Worm (Caenorhabditis elegans) whole organism, early embryonic: ENCODE measurements around the gene dod-6.

ENCODE experiments used
- B0310.2 ChIP-seq: sonication (generic microtip); optimal IDR thresholded peaks from 2 replicates; lab custom pipeline; 2016; ENCODE audit warnings: mild to moderate bottlenecking, missing genetic modification characterization, missing compliant biosample characterization
- aly-1 ChIP-seq: sonication (generic microtip); optimal IDR thresholded peaks from 2 replicates; lab custom pipeline; 2016; ENCODE audit warnings: missing genetic modification characterization, missing compliant biosample characterization
- ama-1 ChIP-seq: fragments of 150-350 bp; optimal IDR thresholded peaks from 2 replicates; lab custom pipeline; 2014
- ceh-13 ChIP-seq: fragments of 200-800 bp; sonication (Bioruptor generic); optimal IDR thresholded peaks from 2 replicates; lab custom pipeline; 2018; ENCODE audit warnings: mild to moderate bottlenecking, missing genetic modification characterization, missing compliant biosample characterization
- ceh-36 ChIP-seq: sonication (generic microtip); optimal IDR thresholded peaks from 2 replicates; lab custom pipeline; 2016; ENCODE audit warnings: missing genetic modification characterization, inconsistent platforms, missing compliant biosample characterization
- flt-1 ChIP-seq: fragments of 200-800 bp; sonication (Bioruptor generic); IDR thresholded peaks from 2 replicates; pipeline ENCODE4 v1.3.6; 2022; ENCODE audit warnings: missing genetic modification characterization, missing compliant biosample characterization
- hmg-4 ChIP-seq: fragments of 200-800 bp; sonication (Bioruptor generic); optimal IDR thresholded peaks from 2 replicates; lab custom pipeline; 2018; ENCODE audit warnings: mild to moderate bottlenecking, missing genetic modification characterization, missing compliant biosample characterization
- hnd-1 ChIP-seq: sonication (generic microtip); optimal IDR thresholded peaks from 2 replicates; lab custom pipeline; 2016; ENCODE audit warnings: missing genetic modification characterization, missing compliant biosample characterization
- pes-1 ChIP-seq: fragments of 200-800 bp; sonication (Bioruptor generic); IDR thresholded peaks from 2 replicates; pipeline ENCODE4 v1.3.6; 2022; ENCODE audit warnings: missing genetic modification reagents, missing genetic modification characterization, missing compliant biosample characterization
- tbx-11 ChIP-seq: fragments of 200-800 bp; sonication (Bioruptor generic); IDR thresholded peaks from 2 replicates; pipeline ENCODE4 v1.3.6; 2022; ENCODE audit warnings: missing genetic modification characterization, missing compliant biosample characterization

DNA sequence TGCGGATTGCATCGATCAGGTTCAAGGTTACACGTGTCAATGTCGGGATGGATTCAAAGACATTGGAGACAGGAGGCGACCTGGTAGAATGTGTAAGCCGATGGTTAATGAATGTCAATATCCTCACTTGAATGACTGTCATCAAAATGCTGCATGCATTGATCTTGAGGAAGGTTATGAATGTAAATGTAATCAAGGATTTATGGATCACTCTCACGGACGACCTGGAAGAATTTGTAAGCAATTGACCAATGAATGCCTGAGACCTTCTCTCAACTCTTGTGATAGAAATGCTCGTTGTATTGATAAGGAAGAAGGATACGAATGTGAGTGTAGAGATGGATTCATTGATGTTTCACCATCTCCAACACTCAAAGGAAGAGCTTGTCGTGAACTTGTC is 19.5 kb upstream of the dod-6 start:
- TF ChIP-seq B0310.2 (no peak), hmg-4 (GFP tag; lab: Kevin White, UChicago) (no peak), flt-1 (no peak), ama-1 (lab: Kevin White, UChicago) (no peak), pes-1 (GFP tag; lab: Robert Waterston, UW) (no peak), tbx-11 (no peak), hnd-1 (tag; lab: Kevin White, UChicago) (no peak), ceh-36 (tag; lab: Kevin White, UChicago) (no peak), aly-1 (tag; lab: Kevin White, UChicago) (no peak), ceh-13 (GFP tag; lab: Kevin White, UChicago) (no peak)
